Fruit fly (Drosophila melanogaster) whole organism, embryonic: ENCODE data around the gene CG6983.

Source experiments
- Aef1 ChIP-seq: fragments of 200-800 bp; sonication (Bioruptor generic); IDR thresholded peaks from 3 replicates; pipeline ENCODE4 v1.3.6; 2022; ENCODE audit warnings: missing biosample characterization, missing genetic modification characterization
- Atf3 ChIP-seq: fragments of 200-800 bp; sonication (Bioruptor generic); optimal IDR thresholded peaks from 3 replicates; lab custom pipeline; 2016; ENCODE audit warnings: missing biosample characterization, missing genetic modification characterization
- CG10147 ChIP-seq: fragments of 200-800 bp; sonication (Bioruptor generic); optimal IDR thresholded peaks from 2 replicates; lab custom pipeline; 2019; ENCODE audit warnings: missing biosample characterization, mild to moderate bottlenecking, missing genetic modification characterization, moderate library complexity
- CG13775 ChIP-seq: fragments of 200-800 bp; sonication (Bioruptor generic); optimal IDR thresholded peaks from 3 replicates; lab custom pipeline; 2017; ENCODE audit warnings: missing biosample characterization, mild to moderate bottlenecking, missing genetic modification characterization
- CG14965 ChIP-seq: fragments of 200-800 bp; sonication (Bioruptor generic); optimal IDR thresholded peaks from 2 replicates; lab custom pipeline; 2016; ENCODE audit warnings: missing biosample characterization, missing genetic modification characterization, borderline replicate concordance
- CG15601 ChIP-seq: fragments of 200-800 bp; sonication (Bioruptor generic); optimal IDR thresholded peaks from 3 replicates; lab custom pipeline; 2019; ENCODE audit warnings: missing biosample characterization, mild to moderate bottlenecking, missing genetic modification characterization, moderate library complexity
- CG17328 ChIP-seq: fragments of 200-800 bp; sonication (Bioruptor generic); IDR thresholded peaks from 2 replicates; pipeline ENCODE4 v1.3.6; 2022; ENCODE audit warnings: missing biosample characterization, missing genetic modification characterization
- CG1792 ChIP-seq: fragments of 200-800 bp; sonication (Bioruptor generic); optimal IDR thresholded peaks from 2 replicates; lab custom pipeline; 2016; ENCODE audit warnings: missing biosample characterization, missing genetic modification characterization
- CG2199 ChIP-seq: fragments of 200-800 bp; sonication (Bioruptor generic); IDR thresholded peaks from 3 replicates; pipeline ENCODE4 v1.3.6; 2022; ENCODE audit warnings: missing biosample characterization, missing genetic modification characterization
- CG2678 ChIP-seq: fragments of 200-800 bp; sonication (Bioruptor generic); optimal IDR thresholded peaks from 3 replicates; lab custom pipeline; 2019; ENCODE audit warnings: missing biosample characterization, mild to moderate bottlenecking, missing genetic modification characterization, moderate library complexity
- CG30431 ChIP-seq: fragments of 200-800 bp; sonication (Bioruptor generic); optimal IDR thresholded peaks from 2 replicates; lab custom pipeline; 2017; ENCODE audit warnings: missing biosample characterization, missing genetic modification characterization
- CG31441 ChIP-seq: fragments of 200-800 bp; sonication (Bioruptor generic); IDR thresholded peaks from 2 replicates; pipeline ENCODE4 v1.3.6; 2022; ENCODE audit warnings: missing biosample characterization, missing genetic modification characterization
- CG3995 ChIP-seq: fragments of 200-800 bp; sonication (Bioruptor generic); optimal IDR thresholded peaks from 3 replicates; lab custom pipeline; 2016; ENCODE audit warnings: missing biosample characterization, missing genetic modification characterization
- CG4282 ChIP-seq: fragments of 200-800 bp; sonication (Bioruptor generic); optimal IDR thresholded peaks from 2 replicates; lab custom pipeline; 2016; ENCODE audit warnings: missing biosample characterization, missing genetic modification characterization
- CG6175 ChIP-seq: fragments of 200-800 bp; sonication (Bioruptor generic); IDR thresholded peaks from 3 replicates; pipeline ENCODE4 v1.3.6; 2022; ENCODE audit warnings: missing biosample characterization, missing genetic modification characterization
- CG6854 ChIP-seq: fragments of 200-800 bp; sonication (Bioruptor generic); optimal IDR thresholded peaks from 3 replicates; lab custom pipeline; 2017; ENCODE audit warnings: missing biosample characterization, mild to moderate bottlenecking, missing genetic modification characterization
- CG7745 ChIP-seq: fragments of 200-800 bp; sonication (Bioruptor generic); optimal IDR thresholded peaks from 2 replicates; lab custom pipeline; 2018; ENCODE audit warnings: missing biosample characterization, mild to moderate bottlenecking, missing genetic modification characterization, moderate library complexity
- CG7928 ChIP-seq: fragments of 200-800 bp; sonication (Bioruptor generic); optimal IDR thresholded peaks from 2 replicates; lab custom pipeline; 2017; ENCODE audit warnings: missing biosample characterization, mild to moderate bottlenecking, missing genetic modification characterization
- CG8765 ChIP-seq: fragments of 200-800 bp; sonication (Bioruptor generic); IDR thresholded peaks from 2 replicates; pipeline ENCODE4 v1.3.6; 2022; ENCODE audit warnings: missing biosample characterization, missing genetic modification characterization
- CkIIα-i1 ChIP-seq: fragments of 200-800 bp; sonication (Bioruptor generic); IDR thresholded peaks from 2 replicates; pipeline ENCODE4 v1.3.6; 2022; ENCODE audit warnings: missing biosample characterization, missing genetic modification characterization
- Dp ChIP-seq: fragments of 200-800 bp; sonication (Bioruptor generic); optimal IDR thresholded peaks from 2 replicates; lab custom pipeline; 2018; ENCODE audit warnings: missing biosample characterization, mild to moderate bottlenecking, missing genetic modification characterization, moderate library complexity
- Elba2 ChIP-seq: fragments of 200-800 bp; sonication (Bioruptor generic); optimal IDR thresholded peaks from 3 replicates; lab custom pipeline; 2016; ENCODE audit warnings: missing biosample characterization, missing genetic modification characterization
- Fer2 ChIP-seq: fragments of 200-800 bp; sonication (Bioruptor generic); optimal IDR thresholded peaks from 2 replicates; lab custom pipeline; 2018; ENCODE audit warnings: missing biosample characterization, mild to moderate bottlenecking, missing genetic modification characterization, moderate library complexity
- Gsc ChIP-seq: fragments of 200-800 bp; sonication (Bioruptor generic); IDR thresholded peaks from 2 replicates; pipeline ENCODE4 v1.3.6; 2022; ENCODE audit warnings: missing biosample characterization, missing genetic modification characterization
- HLH54F ChIP-seq: fragments of 200-800 bp; sonication (Bioruptor generic); optimal IDR thresholded peaks from 3 replicates; lab custom pipeline; 2016; ENCODE audit warnings: missing biosample characterization, missing genetic modification characterization
- Jarid2 ChIP-seq: fragments of 200-800 bp; sonication (Bioruptor generic); optimal IDR thresholded peaks from 3 replicates; lab custom pipeline; 2017; ENCODE audit warnings: mild to moderate bottlenecking, missing biosample characterization, missing genetic modification reagents, missing genetic modification characterization
- NC2β ChIP-seq: fragments of 200-800 bp; sonication (Bioruptor generic); optimal IDR thresholded peaks from 2 replicates; lab custom pipeline; 2016; ENCODE audit warnings: missing biosample characterization, missing genetic modification characterization
- Nf-YC ChIP-seq: fragments of 200-800 bp; optimal IDR thresholded peaks from 3 replicates; lab custom pipeline; 2019; ENCODE audit warnings: missing biosample characterization, mild to moderate bottlenecking, missing genetic modification characterization, moderate library complexity
- Oaz ChIP-seq: fragments of 200-800 bp; sonication (Bioruptor generic); IDR thresholded peaks from 2 replicates; pipeline ENCODE4 v1.3.6; 2022; ENCODE audit warnings: missing biosample characterization, missing genetic modification characterization
- Opbp ChIP-seq: fragments of 200-800 bp; sonication (Bioruptor generic); IDR thresholded peaks from 3 replicates; pipeline ENCODE4 v1.3.6; 2022; ENCODE audit warnings: missing biosample characterization, missing genetic modification characterization; ENCODE audit not compliant: partially characterized antibody
- Taf1 ChIP-seq: fragments of 200-800 bp; sonication (Bioruptor generic); IDR thresholded peaks from 2 replicates; pipeline ENCODE4 v1.3.6; 2022; ENCODE audit warnings: missing biosample characterization, missing genetic modification characterization
- ab ChIP-seq: fragments of 200-800 bp; sonication (Bioruptor generic); optimal IDR thresholded peaks from 2 replicates; lab custom pipeline; 2016; ENCODE audit warnings: missing biosample characterization, missing genetic modification characterization
- ash1 ChIP-seq: fragments of 200-800 bp; sonication (Bioruptor generic); optimal IDR thresholded peaks from 2 replicates; lab custom pipeline; 2018; ENCODE audit warnings: missing biosample characterization, mild to moderate bottlenecking, missing genetic modification characterization
- cato ChIP-seq: fragments of 200-800 bp; sonication (Bioruptor generic); optimal IDR thresholded peaks from 2 replicates; lab custom pipeline; 2016; ENCODE audit warnings: missing biosample characterization, missing genetic modification characterization, borderline replicate concordance
- chif ChIP-seq, 2 experiments: fragments of 200-800 bp; sonication (Bioruptor generic); optimal IDR thresholded peaks; 3 replicates each; lab custom pipeline; 2016; ENCODE audit warnings: missing biosample characterization in 2 of 2, missing genetic modification characterization in 2 of 2
- eyg ChIP-seq: fragments of 200-800 bp; sonication (Bioruptor generic); optimal IDR thresholded peaks from 3 replicates; lab custom pipeline; 2016; ENCODE audit warnings: missing biosample characterization, missing genetic modification characterization
- fru ChIP-seq: fragments of >200 bp; optimal IDR thresholded peaks from 2 replicates; lab custom pipeline; 2017
- fu2 ChIP-seq: fragments of 200-800 bp; sonication (Bioruptor generic); optimal IDR thresholded peaks from 2 replicates; lab custom pipeline; 2016; ENCODE audit warnings: missing biosample characterization, missing genetic modification characterization
- hbn ChIP-seq: fragments of 200-800 bp; sonication (Bioruptor generic); IDR thresholded peaks from 2 replicates; pipeline ENCODE4 v1.3.6; 2022; ENCODE audit warnings: missing biosample characterization, missing genetic modification characterization; ENCODE audit not compliant: partially characterized antibody
- lbe ChIP-seq: fragments of 200-800 bp; sonication (Bioruptor generic); optimal IDR thresholded peaks from 2 replicates; lab custom pipeline; 2016; ENCODE audit warnings: missing biosample characterization, mild to moderate bottlenecking, missing genetic modification characterization
- pan ChIP-seq, 4 experiments: fragments of >200 bp in 3 of 4; fragments of 200-800 bp in 1 of 4; sonication (Bioruptor generic) in 1 of 4; optimal IDR thresholded peaks in 3 of 4; IDR thresholded peaks in 1 of 4; 2 replicates each; pipeline versions ENCODE4 v1.3.6 to Lab custom; 2017 to 2022; ENCODE audit warnings: missing biosample characterization in 2 of 4, missing genetic modification characterization in 2 of 4, mixed read lengths in 1 of 4
- pros ChIP-seq: fragments of 200-800 bp; sonication (Bioruptor generic); optimal IDR thresholded peaks from 3 replicates; lab custom pipeline; 2019; ENCODE audit warnings: missing biosample characterization, mild to moderate bottlenecking, missing genetic modification characterization, moderate library complexity
- rib ChIP-seq: fragments of 200-800 bp; sonication (Bioruptor generic); IDR thresholded peaks from 2 replicates; pipeline ENCODE4 v1.3.6; 2022; ENCODE audit warnings: missing biosample characterization, missing genetic modification characterization
- run ChIP-seq: fragments of 200-800 bp; sonication (Bioruptor generic); optimal IDR thresholded peaks from 3 replicates; lab custom pipeline; 2018; ENCODE audit warnings: missing biosample characterization, mild to moderate bottlenecking, missing genetic modification characterization
- sim ChIP-seq: fragments of 200-800 bp; sonication (Bioruptor generic); IDR thresholded peaks from 2 replicates; pipeline ENCODE4 v1.3.6; 2022; ENCODE audit warnings: missing biosample characterization, missing genetic modification characterization
- stwl ChIP-seq: fragments of 200-800 bp; sonication (Bioruptor generic); optimal IDR thresholded peaks from 3 replicates; lab custom pipeline; 2018; ENCODE audit warnings: missing biosample characterization, mild to moderate bottlenecking, missing genetic modification characterization, moderate library complexity
- tx ChIP-seq: fragments of 200-800 bp; sonication (Bioruptor generic); optimal IDR thresholded peaks from 2 replicates; lab custom pipeline; 2016; ENCODE audit warnings: missing biosample characterization, missing genetic modification characterization
- usp ChIP-seq: fragments of >200 bp; optimal IDR thresholded peaks from 2 replicates; lab custom pipeline; 2017; ENCODE audit warnings: missing biosample characterization, missing genetic modification characterization
- zen ChIP-seq: fragments of 200-800 bp; sonication (Bioruptor generic); optimal IDR thresholded peaks from 3 replicates; lab custom pipeline; 2018; ENCODE audit warnings: missing biosample characterization, mild to moderate bottlenecking, missing genetic modification characterization, moderate library complexity
- zfh1 ChIP-seq: fragments of 200-800 bp; sonication (Bioruptor generic); IDR thresholded peaks from 3 replicates; pipeline ENCODE4 v1.3.6; 2022; ENCODE audit warnings: missing biosample characterization, missing genetic modification characterization

Gene CG6983

DNA sequence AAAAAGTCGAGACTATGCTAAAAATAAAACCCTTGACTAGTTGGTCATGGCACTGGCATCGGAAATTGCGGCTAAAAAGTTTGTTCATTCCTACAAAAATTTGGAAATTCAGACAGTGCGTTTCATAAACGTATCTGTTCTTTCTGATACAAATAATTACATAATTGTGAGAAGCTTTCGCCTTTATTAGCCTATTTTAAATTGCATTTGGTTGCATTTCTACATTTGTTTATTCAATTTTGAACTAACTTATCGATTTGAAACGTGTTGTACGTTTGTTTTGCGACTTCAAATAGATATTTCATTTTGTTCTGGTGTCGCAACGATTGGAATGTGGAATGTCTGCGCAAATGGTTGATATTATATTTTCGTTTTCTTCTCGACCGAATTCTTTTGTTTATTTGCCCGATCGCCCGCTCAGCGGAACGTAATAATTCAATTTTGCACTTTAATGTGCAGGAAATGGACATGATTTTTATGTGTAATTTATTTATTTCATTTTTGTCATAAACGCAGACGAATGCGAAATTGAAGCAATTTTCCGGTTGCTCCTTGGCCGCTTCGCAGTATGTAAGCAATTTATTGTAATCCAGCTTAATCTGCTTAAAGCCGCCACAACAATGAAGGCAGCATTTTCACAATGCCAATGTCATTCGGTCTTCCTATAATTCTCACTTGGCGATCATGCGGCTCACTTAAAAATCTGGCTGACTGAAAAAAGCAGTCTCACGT lies 3.0 kb downstream of the CG6983 start (continued):
- TF ChIP-seq chif (GFP tag; optimal IDR thresholded peaks at IDR 0.05; lab: Kevin White, UChicago) = no peak
- TF ChIP-seq CG7745 (tag; lab: Kevin White, UChicago) = no peak
- TF ChIP-seq CkIIα-i1 (GFP tag; lab: Robert Waterston, UW) = no peak
- TF ChIP-seq Aef1 = no peak; the same call in 2 of the 3 replicates
- peak; percentile 51 for TF ChIP-seq Nf-YC (tag; lab: Kevin White, UChicago)
- no peak for TF ChIP-seq fru (lab: Kevin White, UChicago)
- TF ChIP-seq eyg (GFP tag; lab: Kevin White, UChicago) = no peak
- no peak for TF ChIP-seq zfh1 (GFP tag; lab: Robert Waterston, UW)
- peak; percentile 6 for TF ChIP-seq Fer2
- peak; percentile 38; the same call in 1 of the 2 replicates for TF ChIP-seq CG31441 (GFP tag; lab: Robert Waterston, UW)
- TF ChIP-seq sim (GFP tag; lab: Robert Waterston, UW) = no peak
- no peak for TF ChIP-seq NC2β (GFP tag; lab: Kevin White, UChicago)
- TF ChIP-seq Gsc (GFP tag; lab: Robert Waterston, UW) = no peak
- no peak for TF ChIP-seq CG30431 (GFP tag; lab: Kevin White, UChicago)
- no peak for TF ChIP-seq CG4282
- no peak for TF ChIP-seq Elba2
- TF ChIP-seq run = no peak
- TF ChIP-seq CG6175 = no peak
- TF ChIP-seq HLH54F (GFP tag; lab: Kevin White, UChicago) = peak; percentile 35
- no peak for TF ChIP-seq ash1 (GFP tag; lab: Kevin White, UChicago)
- TF ChIP-seq CG1792 = peak; percentile 36
- no peak for TF ChIP-seq CG14965 (GFP tag; lab: Kevin White, UChicago)
- no peak for TF ChIP-seq rib (GFP tag; lab: Robert Waterston, UW)
- TF ChIP-seq CG7928 (GFP tag; lab: Kevin White, UChicago) = peak; percentile 37
- no peak for TF ChIP-seq CG2199 (GFP tag; lab: Robert Waterston, UW)
- TF ChIP-seq lbe (GFP tag; lab: Kevin White, UChicago) = no peak
- TF ChIP-seq Taf1 (GFP tag; lab: Robert Waterston, UW) = no peak
- no peak for TF ChIP-seq ab (GFP tag; lab: Kevin White, UChicago)
- peak; percentile 55 for TF ChIP-seq tx
- no peak for TF ChIP-seq Atf3 (GFP tag; lab: Kevin White, UChicago)
- no peak for TF ChIP-seq fu2 (GFP tag; lab: Kevin White, UChicago)
- peak; percentile 43; the same call in 1 of the 2 replicates for TF ChIP-seq CG17328 (GFP tag; lab: Robert Waterston, UW)
- TF ChIP-seq pan (optimal IDR thresholded peaks at IDR 0.05; lab: Kevin White, UChicago) = no peak
- peak in 1 of 2 experiments; percentile 50 for TF ChIP-seq pan (GFP tag; optimal IDR thresholded peaks at IDR 0.05 in 1 of 2, IDR thresholded peaks at IDR 0.05 in 1 of 2)
- no peak for TF ChIP-seq zen (tag; lab: Kevin White, UChicago)
- no peak for TF ChIP-seq CG3995
- peak; percentile 13 for TF ChIP-seq CG13775 (GFP tag; lab: Kevin White, UChicago)
- TF ChIP-seq usp (GFP tag; lab: Kevin White, UChicago) = no peak
- TF ChIP-seq CG8765 (GFP tag; lab: Robert Waterston, UW) = no peak
- no peak for TF ChIP-seq Jarid2 (GFP tag; lab: Kevin White, UChicago)
- peak; percentile 69 for TF ChIP-seq CG10147 (GFP tag; lab: Kevin White, UChicago)
- TF ChIP-seq pros (GFP tag; lab: Kevin White, UChicago) = no peak
- no peak for TF ChIP-seq stwl (tag; lab: Kevin White, UChicago)
- peak; percentile 79 for TF ChIP-seq CG2678 (tag; lab: Kevin White, UChicago)
- TF ChIP-seq CG15601 (tag; lab: Kevin White, UChicago) = no peak
- no peak for TF ChIP-seq hbn (GFP tag; lab: Robert Waterston, UW)
- TF ChIP-seq Oaz = no peak
- no peak for TF ChIP-seq Opbp (GFP tag; lab: Robert Waterston, UW)
- no peak for TF ChIP-seq Dp (GFP tag; lab: Kevin White, UChicago)
- peak; percentile 24 for TF ChIP-seq CG6854 (GFP tag; lab: Kevin White, UChicago)
- TF ChIP-seq cato (GFP tag; lab: Kevin White, UChicago) = no peak
